Fruit fly (Drosophila melanogaster): ENCODE data around the gene Ubc87F.

The Ubc87F gene

dm6 chr3R:13683624-13684568, 34.1 kb downstream of the Ubc87F start, which contains the start of gene flfl (continued):
- TF ChIP-seq mld (GFP tag; IDR thresholded peaks at IDR 0.05; ENCODE audit: partially characterized antibody) = no peak
- no peak for TF ChIP-seq exex (tag; optimal IDR thresholded peaks at IDR 0.05)
- TF ChIP-seq disco-r (GFP tag; optimal IDR thresholded peaks at IDR 0.05) = no peak
- no peak for TF ChIP-seq Bteb2 (GFP tag; optimal IDR thresholded peaks at IDR 0.05)
- TF ChIP-seq CG7963 (GFP tag; IDR thresholded peaks at IDR 0.05; ENCODE audit: partially characterized antibody) = no peak
- TF ChIP-seq Dip3 (GFP tag; optimal IDR thresholded peaks at IDR 0.05) = no peak
- no peak for TF ChIP-seq CG1647 (GFP tag; optimal IDR thresholded peaks at IDR 0.05)
- TF ChIP-seq CG15479 (GFP tag; optimal IDR thresholded peaks at IDR 0.05) = no peak
- no peak for TF ChIP-seq CG17568 (GFP tag; optimal IDR thresholded peaks at IDR 0.05)
- TF ChIP-seq CG6765 (GFP tag; optimal IDR thresholded peaks at IDR 0.05) = no peak
- no peak for TF ChIP-seq slbo (GFP tag; IDR thresholded peaks at IDR 0.05)
- no peak for TF ChIP-seq Dad (GFP tag; optimal IDR thresholded peaks at IDR 0.05)
- TF ChIP-seq CG7556 (GFP tag; optimal IDR thresholded peaks at IDR 0.05) = peak; percentile 9
- TF ChIP-seq ssp (GFP tag; IDR thresholded peaks at IDR 0.05) = no peak
- TF ChIP-seq trem (tag; optimal IDR thresholded peaks at IDR 0.05) = peak; percentile 54
- TF ChIP-seq Deaf1 (tag; optimal IDR thresholded peaks at IDR 0.05) = no peak
- TF ChIP-seq tap (tag; optimal IDR thresholded peaks at IDR 0.05) = no peak
- peak; percentile 5 for TF ChIP-seq Tbp (GFP tag; optimal IDR thresholded peaks at IDR 0.05)
- TF ChIP-seq CG2678 (tag; optimal IDR thresholded peaks at IDR 0.05) = peak; percentile 13
- peak in 1 of 2 experiments; percentile 96 for TF ChIP-seq Pdp1 (GFP tag; optimal IDR thresholded peaks at IDR 0.05)
- TF ChIP-seq CG6272 (GFP tag; IDR thresholded peaks at IDR 0.05) = no peak
- no peak for TF ChIP-seq TFAM (GFP tag; optimal IDR thresholded peaks at IDR 0.05)
- peak; percentile 17 for TF ChIP-seq CG17829 (tag; optimal IDR thresholded peaks at IDR 0.05)
- TF ChIP-seq CG1832 (GFP tag; optimal IDR thresholded peaks at IDR 0.05) = peak; percentile 37
- no peak for TF ChIP-seq chif (GFP tag; optimal IDR thresholded peaks at IDR 0.05)
- no peak for TF ChIP-seq usp (GFP tag; optimal IDR thresholded peaks at IDR 0.05)
- peak; percentile 11 for TF ChIP-seq HLH54F (GFP tag; optimal IDR thresholded peaks at IDR 0.05)
- no peak for TF ChIP-seq Usf (GFP tag; optimal IDR thresholded peaks at IDR 0.05)
- no peak for TF ChIP-seq chinmo (GFP tag; IDR thresholded peaks at IDR 0.05; ENCODE audit: partially characterized antibody)
- TF ChIP-seq CG12155 (GFP tag; optimal IDR thresholded peaks at IDR 0.05) = peak; percentile 18
- no peak for TF ChIP-seq CG42726 (GFP tag; IDR thresholded peaks at IDR 0.05; ENCODE audit: partially characterized antibody)
- TF ChIP-seq CG11085 (GFP tag; IDR thresholded peaks at IDR 0.05) = no peak
- TF ChIP-seq CG8924 (tag; optimal IDR thresholded peaks at IDR 0.05) = peak; percentile 21
- no peak for TF ChIP-seq CG4730 (GFP tag; IDR thresholded peaks at IDR 0.05)
- TF ChIP-seq CG12659 (GFP tag; optimal IDR thresholded peaks at IDR 0.05) = peak; percentile 83
- TF ChIP-seq dmrt11E (tag; optimal IDR thresholded peaks at IDR 0.05) = no peak
- no peak for TF ChIP-seq CG3281 (GFP tag; optimal IDR thresholded peaks at IDR 0.05)
- peak; percentile 90 for TF ChIP-seq Med (GFP tag)
- no peak for TF ChIP-seq Sox100B (GFP tag; optimal IDR thresholded peaks at IDR 0.05)
- no peak for TF ChIP-seq br (optimal IDR thresholded peaks at IDR 0.05)
- TF ChIP-seq CG10267 (tag; optimal IDR thresholded peaks at IDR 0.05) = peak; percentile 82
- no peak for TF ChIP-seq sens-2 (GFP tag; IDR thresholded peaks at IDR 0.05)
- TF ChIP-seq Doc3 (GFP tag; IDR thresholded peaks at IDR 0.05; ENCODE audit: partially characterized antibody) = no peak
- no peak for TF ChIP-seq CrebB (tag; optimal IDR thresholded peaks at IDR 0.05)
- no peak for TF ChIP-seq CG12942 (GFP tag; optimal IDR thresholded peaks at IDR 0.05)
- TF ChIP-seq MTF-1 (GFP tag; optimal IDR thresholded peaks at IDR 0.05; ENCODE audit: borderline replicate concordance) = peak; percentile 0
- no peak for TF ChIP-seq bbx (GFP tag; IDR thresholded peaks at IDR 0.05; ENCODE audit: partially characterized antibody)
- no peak for TF ChIP-seq ATbp (GFP tag; optimal IDR thresholded peaks at IDR 0.05)

All from whole organism, embryonic.